Fruit fly (Drosophila melanogaster) whole organism, wandering third instar larva: ENCODE results near the gene SCCRO4.

Experiments used
- Abd-B ChIP-seq: fragments of >200 bp; optimal IDR thresholded peaks from 2 replicates; lab custom pipeline; 2017; ENCODE audit warnings: missing biosample characterization, missing genetic modification characterization
- CG32264 ChIP-seq: fragments of 200-800 bp; sonication (Bioruptor generic); optimal IDR thresholded peaks from 2 replicates; lab custom pipeline; 2016; ENCODE audit warnings: missing biosample characterization, missing genetic modification characterization
- CrebA ChIP-seq: fragments of 200-800 bp; sonication (Bioruptor generic); optimal IDR thresholded peaks from 2 replicates; lab custom pipeline; 2016; ENCODE audit warnings: missing biosample characterization, mild to moderate bottlenecking, missing genetic modification characterization, borderline replicate concordance
- Dfd ChIP-seq: fragments of >200 bp; optimal IDR thresholded peaks from 2 replicates; lab custom pipeline; 2017; ENCODE audit warnings: missing biosample characterization, missing genetic modification characterization
- Dif ChIP-seq: fragments of 200-275, 200-300 bp; sonication (Bioruptor generic); optimal IDR thresholded peaks from 2 replicates; lab custom pipeline; 2018; ENCODE audit warnings: missing biosample characterization, missing genetic modification characterization; ENCODE audit not compliant: partially characterized antibody
- GATAd ChIP-seq: sonication (Bioruptor generic); optimal IDR thresholded peaks from 2 replicates; lab custom pipeline; 2016; ENCODE audit warnings: missing biosample characterization, missing genetic modification characterization
- HLH106 ChIP-seq: fragments of 200-800 bp; optimal IDR thresholded peaks from 3 replicates; lab custom pipeline; 2019; ENCODE audit warnings: missing biosample characterization, mild to moderate bottlenecking, missing genetic modification characterization, moderate library complexity
- Hr78 ChIP-seq: fragments of >200 bp; optimal IDR thresholded peaks from 2 replicates; lab custom pipeline; 2017; ENCODE audit warnings: missing biosample characterization, missing genetic modification characterization
- Hr83 ChIP-seq: fragments of 200-300 bp; sonication (Bioruptor generic); optimal IDR thresholded peaks from 2 replicates; lab custom pipeline; 2016; ENCODE audit warnings: missing biosample characterization, mild to moderate bottlenecking, missing genetic modification characterization, moderate library complexity; ENCODE audit not compliant: poor library complexity, severe bottlenecking
- Mio ChIP-seq: sonication (Bioruptor generic); optimal IDR thresholded peaks from 2 replicates; lab custom pipeline; 2016; ENCODE audit warnings: missing biosample characterization, missing genetic modification characterization
- Myc ChIP-seq: fragments of >200 bp; optimal IDR thresholded peaks from 2 replicates; lab custom pipeline; 2017
- N ChIP-seq: fragments of >200 bp; optimal IDR thresholded peaks from 2 replicates; lab custom pipeline; 2018; ENCODE audit warnings: missing biosample characterization, missing external identifiers, missing genetic modification characterization
- OdsH ChIP-seq: fragments of 200-800 bp; sonication (Bioruptor generic); optimal IDR thresholded peaks from 2 replicates; lab custom pipeline; 2016; ENCODE audit warnings: missing biosample characterization, mild to moderate bottlenecking, missing genetic modification characterization
- Rel ChIP-seq, 2 experiments: fragments of 200-800 bp; sonication (Bioruptor generic) in 1 of 2; optimal IDR thresholded peaks; 2 replicates in 1 of 2; 3 replicates in 1 of 2; lab custom pipeline; 2016 to 2019; ENCODE audit warnings: mild to moderate bottlenecking in 2 of 2, missing biosample characterization in 2 of 2, missing genetic modification characterization in 2 of 2, moderate library complexity in 1 of 2
- Sp1 ChIP-seq: fragments of 200-800 bp; sonication (Bioruptor generic); optimal IDR thresholded peaks from 3 replicates; lab custom pipeline; 2019; ENCODE audit warnings: missing biosample characterization, mild to moderate bottlenecking, missing genetic modification characterization, moderate library complexity
- Vsx2 ChIP-seq: fragments of 200-300, 225-300 bp; sonication (Bioruptor generic); optimal IDR thresholded peaks from 2 replicates; lab custom pipeline; 2018; ENCODE audit warnings: missing biosample characterization, missing genetic modification characterization; ENCODE audit not compliant: partially characterized antibody
- brk ChIP-seq: fragments of 200-800 bp; sonication (Bioruptor generic); optimal IDR thresholded peaks from 2 replicates; lab custom pipeline; 2016; ENCODE audit warnings: missing biosample characterization, mild to moderate bottlenecking, missing genetic modification characterization
- dl ChIP-seq, 2 experiments: fragments of 175-275, 200-275 bp in 1 of 2; fragments of 200-275 bp in 1 of 2; sonication (Bioruptor generic); optimal IDR thresholded peaks; lab custom pipeline; 2018; ENCODE audit warnings: mild to moderate bottlenecking in 2 of 2, missing biosample characterization in 2 of 2, missing genetic modification characterization in 2 of 2, moderate library complexity in 2 of 2; ENCODE audit not compliant: partially characterized antibody in 2 of 2, insufficient read depth in 1 of 2
- dmrt93B ChIP-seq: fragments of 200-800 bp; sonication (Bioruptor generic); optimal IDR thresholded peaks from 2 replicates; lab custom pipeline; 2018; ENCODE audit warnings: missing biosample characterization, mild to moderate bottlenecking, missing genetic modification characterization
- ey ChIP-seq: fragments of 200-800 bp; sonication (Bioruptor generic); optimal IDR thresholded peaks from 2 replicates; lab custom pipeline; 2016; ENCODE audit warnings: missing biosample characterization, missing genetic modification characterization
- foxo ChIP-seq, 2 experiments: fragments of 200-800 bp; sonication (Bioruptor generic); optimal IDR thresholded peaks; 2 replicates in 1 of 2; 3 replicates in 1 of 2; lab custom pipeline; 2016 to 2017; ENCODE audit warnings: missing biosample characterization in 2 of 2, missing genetic modification characterization in 2 of 2
- fru ChIP-seq: fragments of 200-800 bp; sonication (Bioruptor generic); optimal IDR thresholded peaks from 3 replicates; lab custom pipeline; 2016; ENCODE audit warnings: missing biosample characterization, mild to moderate bottlenecking, missing genetic modification characterization
- h ChIP-seq: fragments of 200-800 bp; sonication (Bioruptor generic); optimal IDR thresholded peaks from 3 replicates; lab custom pipeline; 2016; ENCODE audit warnings: missing biosample characterization, mild to moderate bottlenecking, missing genetic modification characterization
- jim ChIP-seq: fragments of 175-275, 200-325 bp; sonication (Bioruptor generic); optimal IDR thresholded peaks from 2 replicates; lab custom pipeline; 2016; ENCODE audit warnings: missing biosample characterization, mild to moderate bottlenecking, missing genetic modification characterization
- lola ChIP-seq: fragments of >200 bp; optimal IDR thresholded peaks from 2 replicates; lab custom pipeline; 2017; ENCODE audit warnings: missing biosample characterization, missing genetic modification characterization
- pan ChIP-seq: fragments of >200 bp; optimal IDR thresholded peaks from 2 replicates; lab custom pipeline; 2017
- psq ChIP-seq: fragments of 200-800 bp; sonication (Bioruptor generic); optimal IDR thresholded peaks from 3 replicates; lab custom pipeline; 2017; ENCODE audit warnings: missing biosample characterization, mild to moderate bottlenecking, missing genetic modification characterization, moderate library complexity
- rgr ChIP-seq: fragments of 200-800 bp; sonication (Bioruptor generic); optimal IDR thresholded peaks from 3 replicates; lab custom pipeline; 2016; ENCODE audit warnings: missing biosample characterization, mild to moderate bottlenecking, missing genetic modification characterization
- sage ChIP-seq: fragments of 200-800 bp; sonication (Bioruptor generic); optimal IDR thresholded peaks from 2 replicates; lab custom pipeline; 2016; ENCODE audit warnings: missing biosample characterization, mild to moderate bottlenecking, missing genetic modification characterization
- sv ChIP-seq: fragments of 200-800 bp; sonication (Bioruptor generic); optimal IDR thresholded peaks from 3 replicates; lab custom pipeline; 2016; ENCODE audit warnings: missing biosample characterization, missing genetic modification characterization
- tai ChIP-seq: sonication (Bioruptor generic); optimal IDR thresholded peaks from 2 replicates; lab custom pipeline; 2016; ENCODE audit warnings: missing biosample characterization, missing genetic modification characterization
- woc ChIP-seq: sonication (Bioruptor generic); optimal IDR thresholded peaks from 2 replicates; lab custom pipeline; 2016; ENCODE audit warnings: missing biosample characterization, mild to moderate bottlenecking, missing genetic modification characterization

SCCRO4 gene

DNA sequence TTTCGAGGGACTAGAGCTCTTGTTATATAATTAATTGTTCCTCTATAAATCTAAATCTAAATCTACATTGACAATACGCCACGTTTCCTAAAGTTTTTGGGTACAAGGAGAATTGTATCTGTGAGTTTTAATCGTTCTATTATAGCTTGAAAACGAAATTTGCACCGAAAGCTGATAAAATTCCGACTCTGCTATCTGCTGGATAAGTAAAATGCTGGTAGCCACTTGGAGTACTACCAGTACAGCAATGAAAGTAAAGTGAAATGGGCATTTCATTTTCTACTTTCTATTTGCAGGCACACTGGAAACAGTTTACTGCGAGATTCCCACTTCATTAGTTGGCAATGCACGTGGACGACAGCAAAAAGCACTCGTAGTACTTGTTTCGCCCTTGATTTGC lies 53.9 kb downstream of the SCCRO4 start, which contains the start of gene CG5618:
Gene CG5618, plus strand, starts transcription at position 301 of the 400 bp plus-strand sequence.
- no peak for TF ChIP-seq CG32264 (GFP tag; lab: Kevin White, UChicago)
- TF ChIP-seq rgr (GFP tag; lab: Kevin White, UChicago): no peak
- no peak for TF ChIP-seq GATAd (GFP tag; lab: Kevin White, UChicago)
- no peak for TF ChIP-seq lola (GFP tag; lab: Kevin White, UChicago)
- no peak for TF ChIP-seq sv (GFP tag; lab: Kevin White, UChicago)
- no peak for TF ChIP-seq Dif
- TF ChIP-seq jim: no peak
- no peak for TF ChIP-seq OdsH
- TF ChIP-seq Myc (lab: Kevin White, UChicago): no peak
- no peak for TF ChIP-seq foxo (GFP tag; optimal IDR thresholded peaks at IDR 0.05; lab: Kevin White, UChicago)
- TF ChIP-seq psq (GFP tag; lab: Kevin White, UChicago): no peak

DNA sequence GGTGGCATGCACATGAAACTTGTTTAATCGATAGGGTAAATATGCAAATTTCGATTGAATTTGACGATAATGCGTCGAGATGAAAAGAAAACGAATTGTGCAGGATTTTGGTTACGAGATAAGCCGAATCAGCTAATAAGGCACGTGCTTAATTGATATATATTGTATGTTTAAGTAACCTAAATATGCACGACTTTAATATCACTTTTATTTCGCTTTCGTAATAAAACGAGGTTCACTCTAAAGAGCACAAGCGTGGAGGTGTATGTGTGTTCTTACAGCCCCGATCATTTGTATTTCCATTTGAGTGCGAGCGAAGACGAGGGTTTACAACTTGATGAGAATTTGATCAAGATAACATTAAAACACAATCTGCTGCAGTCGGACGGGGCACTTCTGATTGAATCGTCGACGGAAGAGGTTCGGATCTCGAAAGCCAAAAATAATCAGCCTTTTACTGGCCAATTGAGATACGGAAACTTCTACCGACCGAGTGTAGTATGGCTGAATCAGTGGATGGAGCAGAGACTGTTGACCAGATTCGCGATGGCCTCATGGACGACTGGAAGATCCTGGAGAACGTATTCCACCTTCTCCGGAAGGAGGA lies 54.6 kb downstream of the SCCRO4 start:
- TF ChIP-seq dl (GFP tag; optimal IDR thresholded peaks at IDR 0.05; lab: Kevin White, UChicago; ENCODE audit: insufficient read depth in 1 of 2, partially characterized antibody in 2 of 2): no peak
- TF ChIP-seq psq (GFP tag; lab: Kevin White, UChicago): peak; percentile 12
- peak; percentile 51 for TF ChIP-seq ey
- peak; percentile 57 for TF ChIP-seq fru (GFP tag; lab: Kevin White, UChicago)
- no peak for TF ChIP-seq pan (lab: Kevin White, UChicago)
- peak; percentile 42 for TF ChIP-seq h (GFP tag; lab: Kevin White, UChicago)
- peak; percentile 15 for TF ChIP-seq OdsH
- TF ChIP-seq Hr83 (GFP tag; lab: Kevin White, UChicago): peak; percentile 10
- no peak for TF ChIP-seq Rel (GFP tag; optimal IDR thresholded peaks at IDR 0.05; lab: Kevin White, UChicago)
- peak; percentile 70 for TF ChIP-seq Rel (tag; optimal IDR thresholded peaks at IDR 0.05; lab: Kevin White, UChicago)
- TF ChIP-seq rgr (GFP tag; lab: Kevin White, UChicago): peak; percentile 13
- TF ChIP-seq, all 38 proteins: peak for 8

DNA sequence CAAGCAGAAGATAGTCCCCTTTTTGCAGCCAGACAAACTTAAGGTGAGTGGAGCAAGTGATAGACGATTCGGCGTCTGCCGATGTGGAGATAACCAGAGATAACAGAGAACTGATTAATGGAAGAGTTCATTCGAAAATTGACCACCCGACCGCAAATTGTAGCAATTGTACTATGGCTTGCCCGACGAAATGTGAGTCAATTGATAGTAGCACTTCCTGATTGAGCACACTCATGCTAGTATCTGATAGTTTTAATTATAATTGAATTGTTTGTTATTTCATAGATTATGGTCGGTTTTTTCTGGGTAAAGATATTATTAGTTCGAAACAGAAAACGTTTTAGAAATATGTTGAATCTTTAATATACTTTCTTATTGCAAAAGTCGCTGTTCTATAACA lies 55.2 kb downstream of the SCCRO4 start:
- TF ChIP-seq dmrt93B (GFP tag; lab: Kevin White, UChicago): no peak
- no peak for TF ChIP-seq Hr78 (GFP tag; lab: Kevin White, UChicago)
- TF ChIP-seq CrebA (GFP tag; lab: Kevin White, UChicago): no peak

DNA sequence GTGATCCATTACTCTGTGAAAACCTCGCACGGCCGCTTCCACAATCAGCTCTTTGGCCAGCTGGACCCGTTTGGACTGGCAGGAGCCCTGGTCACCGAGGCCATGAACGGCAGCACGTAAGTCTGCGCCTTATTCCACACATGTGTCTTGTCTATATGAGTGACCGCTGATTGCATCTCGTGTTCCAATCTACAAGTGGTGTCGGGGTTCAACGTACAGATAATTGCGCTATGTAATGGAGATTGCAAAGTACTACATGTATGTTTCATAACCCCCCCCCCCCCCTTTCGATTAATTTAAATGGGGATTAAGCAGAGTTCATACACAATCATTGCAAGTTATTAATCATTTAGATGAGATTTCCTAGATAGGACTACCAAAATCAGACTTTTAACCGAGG lies 55.7 kb downstream of the SCCRO4 start:
- no peak for TF ChIP-seq woc (GFP tag; lab: Kevin White, UChicago)
- TF ChIP-seq Abd-B (GFP tag; lab: Kevin White, UChicago): no peak
- no peak for TF ChIP-seq Vsx2 (GFP tag; lab: Kevin White, UChicago)
- TF ChIP-seq fru (GFP tag; lab: Kevin White, UChicago): no peak
- no peak for TF ChIP-seq CrebA (GFP tag; lab: Kevin White, UChicago)
- TF ChIP-seq Rel (GFP tag; optimal IDR thresholded peaks at IDR 0.05; lab: Kevin White, UChicago): no peak
- TF ChIP-seq Rel (tag; optimal IDR thresholded peaks at IDR 0.05; lab: Kevin White, UChicago): peak; percentile 2
- TF ChIP-seq Sp1 (GFP tag; lab: Kevin White, UChicago): no peak
- no peak for TF ChIP-seq HLH106 (tag; lab: Kevin White, UChicago)
- no peak for TF ChIP-seq dl (GFP tag; optimal IDR thresholded peaks at IDR 0.05; lab: Kevin White, UChicago; ENCODE audit: insufficient read depth in 1 of 2, partially characterized antibody in 2 of 2)

DNA sequence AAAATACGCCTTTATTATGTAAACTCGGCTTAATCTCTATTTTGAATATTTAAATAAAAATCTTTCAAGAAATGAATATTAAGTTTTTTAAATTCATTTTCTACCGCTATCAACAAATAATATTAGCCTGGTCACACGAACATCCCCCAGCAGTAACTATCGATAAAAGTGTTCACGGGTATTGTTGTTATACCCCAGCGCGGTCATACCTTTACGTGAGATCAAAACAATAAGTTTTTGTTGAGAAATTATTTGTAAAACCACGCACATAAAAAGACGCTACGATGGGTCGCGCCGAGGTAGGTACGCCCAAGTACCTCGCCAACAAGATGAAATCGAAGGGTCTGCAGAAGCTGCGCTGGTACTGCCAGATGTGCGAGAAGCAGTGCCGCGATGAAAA lies 57.4 kb downstream of the SCCRO4 start, which contains the start of gene kin17:
Gene kin17, plus strand, starts transcription at position 195 of the 400 bp plus-strand sequence.
- TF ChIP-seq CrebA (GFP tag; lab: Kevin White, UChicago) (no peak), sage (GFP tag; lab: Kevin White, UChicago) (no peak), fru (GFP tag; lab: Kevin White, UChicago) (no peak), HLH106 (tag; lab: Kevin White, UChicago) (no peak), psq (GFP tag; lab: Kevin White, UChicago) (no peak), Vsx2 (GFP tag; lab: Kevin White, UChicago) (peak; percentile 75), OdsH (no peak), N (GFP tag; lab: Kevin White, UChicago) (no peak), woc (GFP tag; lab: Kevin White, UChicago) (no peak), brk (GFP tag; lab: Kevin White, UChicago) (no peak), Rel (GFP tag; optimal IDR thresholded peaks at IDR 0.05; lab: Kevin White, UChicago) (no peak), Rel (tag; optimal IDR thresholded peaks at IDR 0.05; lab: Kevin White, UChicago) (peak; percentile 12), Mio (no peak), rgr (GFP tag; lab: Kevin White, UChicago) (no peak), Myc (lab: Kevin White, UChicago) (no peak), Hr83 (GFP tag; lab: Kevin White, UChicago) (no peak), tai (GFP tag; lab: Kevin White, UChicago) (no peak), Dfd (GFP tag; lab: Kevin White, UChicago) (no peak), Abd-B (GFP tag; lab: Kevin White, UChicago) (no peak)
